Fruit fly (Drosophila melanogaster) whole organism, wandering third instar larva: ENCODE results near the gene CG12219.

ENCODE experiments used
- dsf ChIP-seq: sonication (Bioruptor generic); optimal IDR thresholded peaks from 2 replicates; lab custom pipeline; 2016; ENCODE audit warnings: missing biosample characterization, missing genetic modification characterization, borderline replicate concordance
- lola ChIP-seq: fragments of >200 bp; optimal IDR thresholded peaks from 2 replicates; lab custom pipeline; 2017; ENCODE audit warnings: missing biosample characterization, missing genetic modification characterization

DNA sequence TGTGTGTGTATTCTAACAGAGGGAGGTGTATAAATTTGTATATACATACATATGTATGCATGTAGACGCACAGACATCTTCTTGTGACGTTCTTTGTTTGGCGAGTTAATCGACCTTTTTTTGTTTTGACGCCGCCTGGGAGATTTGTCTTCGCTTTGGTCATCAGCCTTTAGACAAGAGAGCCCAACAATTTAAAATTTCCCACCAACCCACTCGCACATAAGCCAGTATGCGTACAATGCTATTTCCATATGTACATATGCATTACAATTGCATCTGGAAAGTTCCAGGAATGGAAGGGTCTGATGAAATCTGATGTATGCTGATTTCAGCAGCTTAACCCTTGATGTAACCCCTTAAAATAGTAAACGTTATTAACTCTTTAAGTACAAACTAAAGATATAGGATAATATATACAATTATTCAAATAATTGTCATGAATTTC, 21.4 kb downstream of the CG12219 start, which contains the start of gene Ubi-p5E:
- no peak for TF ChIP-seq dsf
- no peak for TF ChIP-seq lola (GFP tag; lab: Kevin White, UChicago)
